Fruit fly (Drosophila melanogaster) whole organism, wandering third instar larva: ENCODE results near the gene pum.

Source experiments
- Jra ChIP-seq: sonication (Bioruptor generic); optimal IDR thresholded peaks from 2 replicates; lab custom pipeline; 2016; ENCODE audit warnings: missing biosample characterization, missing genetic modification characterization
- brk ChIP-seq: fragments of 200-800 bp; sonication (Bioruptor generic); optimal IDR thresholded peaks from 2 replicates; lab custom pipeline; 2016; ENCODE audit warnings: missing biosample characterization, mild to moderate bottlenecking, missing genetic modification characterization
- pan ChIP-seq: fragments of >200 bp; optimal IDR thresholded peaks from 2 replicates; lab custom pipeline; 2017

dm6 chr3R:9062756-9063155, 174.7 kb downstream of the pum start:
- no peak for TF ChIP-seq brk (GFP tag; lab: Kevin White, UChicago)
- TF ChIP-seq Jra (GFP tag; lab: Kevin White, UChicago): no peak
- no peak for TF ChIP-seq pan (lab: Kevin White, UChicago)
